Worm (Caenorhabditis elegans) whole organism, L4 larva: Measurements from ENCODE around the gene gpa-12.

Experiments
- D1046.2 ChIP-seq: fragments of 200-800 bp; sonication (Bioruptor generic); IDR thresholded peaks from 2 replicates; pipeline ENCODE4 v1.3.6; 2022; ENCODE audit warnings: missing genetic modification characterization, missing compliant biosample characterization
- F37D6.2 ChIP-seq: sonication (generic microtip); optimal IDR thresholded peaks from 2 replicates; lab custom pipeline; 2016; ENCODE audit warnings: mild to moderate bottlenecking, missing genetic modification characterization, missing compliant biosample characterization
- F49E8.2 ChIP-seq: sonication (generic microtip); optimal IDR thresholded peaks from 2 replicates; lab custom pipeline; 2016; ENCODE audit warnings: missing compliant biosample characterization, mild to moderate bottlenecking, missing genetic modification characterization, borderline replicate concordance
- Y75B8A.6 ChIP-seq: fragments of 200-800 bp; sonication (Bioruptor generic); IDR thresholded peaks from 2 replicates; pipeline ENCODE4 v1.3.6; 2022; ENCODE audit warnings: missing genetic modification reagents, missing genetic modification characterization, missing compliant biosample characterization
- aha-1 ChIP-seq: fragments of 150-350 bp; peaks from one replicate; lab custom pipeline; 2014; ENCODE audit warnings: missing biosample characterization, missing genetic modification characterization
- aly-2 ChIP-seq: sonication (generic microtip); optimal IDR thresholded peaks from 2 replicates; lab custom pipeline; 2018; ENCODE audit warnings: missing biosample characterization, missing genetic modification characterization
- ceh-28 ChIP-seq: fragments of 150-350 bp; optimal IDR thresholded peaks from 2 replicates; lab custom pipeline; 2014; ENCODE audit warnings: missing biosample characterization, missing genetic modification reagents, missing genetic modification characterization
- ceh-82 ChIP-seq: sonication (generic microtip); optimal IDR thresholded peaks from 2 replicates; lab custom pipeline; 2017; ENCODE audit warnings: missing biosample characterization, missing genetic modification characterization
- cey-2 ChIP-seq: sonication (generic microtip); optimal IDR thresholded peaks from 3 replicates; lab custom pipeline; 2017; ENCODE audit warnings: missing genetic modification characterization, mild to moderate bottlenecking, missing compliant biosample characterization, antibody characterized with exemption, borderline replicate concordance; ENCODE audit not compliant: insufficient read depth
- ctbp-1 ChIP-seq: fragments of 200-800 bp; sonication (Bioruptor generic); IDR thresholded peaks from 2 replicates; pipeline ENCODE4 v1.3.6; 2022; ENCODE audit warnings: missing genetic modification reagents, missing genetic modification characterization, missing compliant biosample characterization
- daf-16 ChIP-seq, 3 experiments: sonication (generic microtip); optimal IDR thresholded peaks; 2 replicates each; lab custom pipeline; 2016 to 2017; ENCODE audit warnings: missing genetic modification characterization in 3 of 3, missing genetic modification reagents in 3 of 3, mild to moderate bottlenecking in 2 of 3, missing compliant biosample characterization in 2 of 3, missing biosample characterization in 1 of 3, moderate library complexity in 1 of 3
- daf-19 ChIP-seq: fragments of 200-800 bp; sonication (Bioruptor generic); conservative IDR thresholded peaks from 2 replicates; pipeline ENCODE4 v1.3.6; 2022; ENCODE audit warnings: missing genetic modification characterization, missing compliant biosample characterization
- dmd-6 ChIP-seq: fragments of 200-800 bp; sonication (Bioruptor generic); IDR thresholded peaks from 2 replicates; pipeline ENCODE4 v1.3.6; 2022; ENCODE audit warnings: missing genetic modification reagents, missing genetic modification characterization, missing compliant biosample characterization
- dmd-8 ChIP-seq: fragments of 200-800 bp; sonication (Bioruptor generic); IDR thresholded peaks from 2 replicates; pipeline ENCODE4 v1.3.6; 2022; ENCODE audit warnings: missing genetic modification characterization, missing compliant biosample characterization
- dmd-9 ChIP-seq: fragments of 200-800 bp; sonication (Bioruptor generic); IDR thresholded peaks from 2 replicates; pipeline ENCODE4 v1.3.6; 2022; ENCODE audit warnings: missing genetic modification reagents, missing genetic modification characterization, missing compliant biosample characterization
- duxl-1 ChIP-seq: sonication (generic microtip); optimal IDR thresholded peaks from 2 replicates; lab custom pipeline; 2016; ENCODE audit warnings: mild to moderate bottlenecking, missing genetic modification characterization, moderate library complexity, missing compliant biosample characterization; ENCODE audit not compliant: poor library complexity
- dve-1 ChIP-seq: sonication (generic microtip); optimal IDR thresholded peaks from 2 replicates; lab custom pipeline; 2017; ENCODE audit warnings: antibody characterized with exemption, mild to moderate bottlenecking, missing genetic modification characterization, missing compliant biosample characterization; ENCODE audit not compliant: insufficient read depth
- fos-1 ChIP-seq: fragments of 150-350 bp; optimal IDR thresholded peaks from 2 replicates; lab custom pipeline; 2014; ENCODE audit warnings: missing biosample characterization, missing genetic modification characterization
- gei-8 ChIP-seq: fragments of 200-800 bp; sonication (Bioruptor generic); optimal IDR thresholded peaks from 2 replicates; lab custom pipeline; 2018; ENCODE audit warnings: mild to moderate bottlenecking, missing genetic modification characterization, missing compliant biosample characterization
- hif-1 ChIP-seq, 2 experiments: sonication (generic microtip); optimal IDR thresholded peaks; 2 replicates each; lab custom pipeline; 2016 to 2017; ENCODE audit warnings: missing compliant biosample characterization in 2 of 2, missing genetic modification characterization in 2 of 2, missing genetic modification reagents in 2 of 2, missing genotype in 2 of 2, mild to moderate bottlenecking in 1 of 2
- hlh-11 ChIP-seq: fragments of 200-800 bp; sonication (Bioruptor generic); optimal IDR thresholded peaks from 2 replicates; lab custom pipeline; 2018; ENCODE audit warnings: mild to moderate bottlenecking, missing genetic modification characterization, missing compliant biosample characterization
- hlh-30 ChIP-seq: sonication (generic microtip); optimal IDR thresholded peaks from 2 replicates; lab custom pipeline; 2017; ENCODE audit warnings: antibody characterized with exemption, mild to moderate bottlenecking, missing genetic modification characterization, missing compliant biosample characterization; ENCODE audit not compliant: insufficient read depth
- lin-1 ChIP-seq: fragments of 200-800 bp; sonication (Bioruptor generic); IDR thresholded peaks from 2 replicates; pipeline ENCODE4 v1.3.6; 2022; ENCODE audit warnings: missing genetic modification reagents, missing genetic modification characterization, missing compliant biosample characterization
- lin-15B ChIP-seq: fragments of 150-350 bp; sonication (generic microtip); optimal IDR thresholded peaks from 3 replicates; lab custom pipeline; 2014; ENCODE audit warnings: missing biosample characterization, missing genetic modification characterization
- madf-9 ChIP-seq: fragments of 200-800 bp; sonication (Bioruptor generic); conservative IDR thresholded peaks from 2 replicates; pipeline ENCODE4 v1.3.6; 2022; ENCODE audit warnings: missing genetic modification reagents, missing genetic modification characterization, missing compliant biosample characterization
- mdl-1 ChIP-seq, 2 experiments: fragments of 150-350 bp in 1 of 2; sonication (generic microtip) in 1 of 2; optimal IDR thresholded peaks; 2 replicates each; lab custom pipeline; 2014 to 2017; ENCODE audit warnings: missing biosample characterization in 2 of 2, missing genetic modification characterization in 2 of 2
- mdt-29 ChIP-seq: fragments of 200-800 bp; sonication (Bioruptor generic); IDR thresholded peaks from 2 replicates; pipeline ENCODE4 v1.3.6; 2022; ENCODE audit warnings: missing genetic modification reagents, missing genetic modification characterization, missing compliant biosample characterization
- mep-1 ChIP-seq: fragments of 150-350 bp; sonication (generic microtip); optimal IDR thresholded peaks from 3 replicates; lab custom pipeline; 2014; ENCODE audit warnings: missing biosample characterization, missing genetic modification characterization
- mes-2 ChIP-seq: sonication (generic microtip); optimal IDR thresholded peaks from 2 replicates; lab custom pipeline; 2016; ENCODE audit warnings: missing genotype, mild to moderate bottlenecking, missing genetic modification characterization, missing compliant biosample characterization; ENCODE audit not compliant: poor library complexity, severe bottlenecking
- mxl-2 ChIP-seq: fragments of 200-800 bp; sonication (Bioruptor generic); conservative IDR thresholded peaks from 2 replicates; pipeline ENCODE4 v1.3.6; 2022; ENCODE audit warnings: missing genetic modification reagents, missing genetic modification characterization, missing compliant biosample characterization
- mxl-3 ChIP-seq: fragments of 200-800 bp; sonication (Bioruptor generic); optimal IDR thresholded peaks from 2 replicates; lab custom pipeline; 2018; ENCODE audit warnings: mild to moderate bottlenecking, missing genetic modification characterization, missing compliant biosample characterization
- nhr-10 ChIP-seq: fragments of 150-350 bp; optimal IDR thresholded peaks from 2 replicates; lab custom pipeline; 2014; ENCODE audit warnings: missing biosample characterization, missing genetic modification characterization
- nhr-102 ChIP-seq: sonication (generic microtip); optimal IDR thresholded peaks from 2 replicates; lab custom pipeline; 2016; ENCODE audit warnings: mild to moderate bottlenecking, missing genetic modification characterization, moderate library complexity, missing compliant biosample characterization
- nhr-237 ChIP-seq: sonication (generic microtip); optimal IDR thresholded peaks from 2 replicates; lab custom pipeline; 2017; ENCODE audit warnings: missing biosample characterization, missing genetic modification characterization
- nhr-25 ChIP-seq: sonication (generic microtip); optimal IDR thresholded peaks from 2 replicates; lab custom pipeline; 2017; ENCODE audit warnings: missing genetic modification characterization, mild to moderate bottlenecking, missing compliant biosample characterization, antibody characterized with exemption, moderate library complexity, borderline replicate concordance; ENCODE audit not compliant: insufficient read depth
- nhr-28 ChIP-seq: fragments of 150-350 bp; optimal IDR thresholded peaks from 2 replicates; lab custom pipeline; 2014; ENCODE audit warnings: missing biosample characterization, missing genetic modification characterization
- nhr-41 ChIP-seq: fragments of 200-800 bp; sonication (Bioruptor generic); IDR thresholded peaks from 2 replicates; pipeline ENCODE4 v1.3.6; 2022; ENCODE audit warnings: missing genetic modification reagents, missing genetic modification characterization, missing compliant biosample characterization
- nhr-42 ChIP-seq: fragments of 200-800 bp; sonication (Bioruptor generic); IDR thresholded peaks from 2 replicates; pipeline ENCODE4 v1.3.6; 2022; ENCODE audit warnings: missing genetic modification characterization, missing compliant biosample characterization
- nhr-48 ChIP-seq: sonication (generic microtip); optimal IDR thresholded peaks from 2 replicates; lab custom pipeline; 2016; ENCODE audit warnings: mild to moderate bottlenecking, missing genetic modification characterization, missing compliant biosample characterization
- nhr-77 ChIP-seq: fragments of 150-350 bp; optimal IDR thresholded peaks from 2 replicates; lab custom pipeline; 2014; ENCODE audit warnings: missing biosample characterization, missing genetic modification characterization
- snpc-1.2 ChIP-seq: fragments of 200-800 bp; sonication (Bioruptor generic); IDR thresholded peaks from 2 replicates; pipeline ENCODE4 v1.3.6; 2022; ENCODE audit warnings: missing genetic modification reagents, missing genetic modification characterization, missing compliant biosample characterization
- snpc-4 ChIP-seq: fragments of 150-350 bp; optimal IDR thresholded peaks from 2 replicates; lab custom pipeline; 2014; ENCODE audit warnings: missing biosample characterization, missing genetic modification characterization
- tra-1 ChIP-seq: fragments of 200-800 bp; sonication (Bioruptor generic); IDR thresholded peaks from 2 replicates; pipeline ENCODE4 v1.3.6; 2022; ENCODE audit warnings: missing genetic modification reagents, missing genetic modification characterization, missing compliant biosample characterization
- unc-62 ChIP-seq, 3 experiments: fragments of 150-350 bp in 1 of 3; sonication (generic microtip); optimal IDR thresholded peaks in 2 of 3; peaks in 1 of 3; 1 replicate in 1 of 3; 2 replicates in 2 of 3; lab custom pipeline; 2014 to 2017; ENCODE audit warnings: missing biosample characterization in 3 of 3, missing genetic modification characterization in 3 of 3, missing genetic modification reagents in 3 of 3, missing genotype in 1 of 3
- zfp-2 ChIP-seq: sonication (generic microtip); optimal IDR thresholded peaks from 2 replicates; lab custom pipeline; 2016; ENCODE audit warnings: mild to moderate bottlenecking, missing genetic modification characterization, missing compliant biosample characterization

The gpa-12 gene

ce11 chrX:9213873-9214341 lies 29.4 kb upstream of the gpa-12 start, which contains the start of gene C35B8.3:
Gene C35B8.3, plus strand, starts transcription at chrX:9213923.
- TF ChIP-seq daf-16 (GFP tag; optimal IDR thresholded peaks at IDR 0.05; lab: Kevin White, UChicago) (no peak), daf-16 (tag; optimal IDR thresholded peaks at IDR 0.05; lab: Kevin White, UChicago) (peak; percentile 81), ceh-28 (no peak), nhr-25 (tag; lab: Kevin White, UChicago) (peak; percentile 42), hlh-11 (tag; lab: Kevin White, UChicago) (peak; percentile 84), nhr-102 (tag; lab: Kevin White, UChicago) (peak; percentile 35), unc-62 (GFP tag; optimal IDR thresholded peaks at IDR 0.05 in 1 of 2; lab: Kevin White, UChicago) (peak in 1 of 2 experiments; percentile 84), unc-62 (tag; optimal IDR thresholded peaks at IDR 0.05; lab: Kevin White, UChicago) (no peak), nhr-41 (GFP tag; lab: Robert Waterston, UW) (no peak), hif-1 (tag; optimal IDR thresholded peaks at IDR 0.05; lab: Kevin White, UChicago) (peak in 1 of 2 experiments; percentile 36), F37D6.2 (tag; lab: Kevin White, UChicago) (no peak), aha-1 (peak; percentile 97), duxl-1 (tag; lab: Kevin White, UChicago) (no peak), ctbp-1 (GFP tag; lab: Robert Waterston, UW) (no peak), dmd-8 (no peak), ceh-82 (tag; lab: Kevin White, UChicago) (no peak), nhr-77 (tag; lab: Kevin White, UChicago) (peak; percentile 76), cey-2 (no peak), mdl-1 (tag; optimal IDR thresholded peaks at IDR 0.05; lab: Kevin White, UChicago) (peak; percentile 15 to 91), nhr-10 (tag; lab: Kevin White, UChicago) (peak; percentile 41), aly-2 (tag; lab: Kevin White, UChicago) (no peak), lin-15B (tag; lab: Kevin White, UChicago) (no peak), snpc-4 (tag; lab: Kevin White, UChicago) (no peak), madf-9 (GFP tag; lab: Robert Waterston, UW) (no peak), gei-8 (GFP tag; lab: Kevin White, UChicago) (peak; percentile 22), mdt-29 (GFP tag; lab: Robert Waterston, UW) (no peak), nhr-28 (tag; lab: Kevin White, UChicago) (peak; percentile 88), hlh-30 (tag; lab: Kevin White, UChicago) (peak; percentile 84), nhr-237 (no peak), F49E8.2 (tag; lab: Kevin White, UChicago) (no peak), D1046.2 (GFP tag; lab: Robert Waterston, UW) (no peak), dve-1 (peak; percentile 76), tra-1 (GFP tag; lab: Robert Waterston, UW) (0 out of 2 replicates have a peak, but pooled peaks have one; percentile 39), daf-19 (GFP tag; lab: Robert Waterston, UW) (no peak), mxl-3 (GFP tag; lab: Kevin White, UChicago) (peak; percentile 67), fos-1 (tag; lab: Kevin White, UChicago) (no peak), dmd-9 (GFP tag; lab: Robert Waterston, UW) (no peak), Y75B8A.6 (GFP tag; lab: Robert Waterston, UW) (no peak), lin-1 (GFP tag; lab: Robert Waterston, UW) (no peak), mep-1 (peak; percentile 31), mes-2 (tag; lab: Kevin White, UChicago) (peak; percentile 16), nhr-42 (GFP tag; lab: Robert Waterston, UW) (no peak), mxl-2 (GFP tag; lab: Robert Waterston, UW) (no peak), nhr-48 (tag; lab: Kevin White, UChicago) (peak; percentile 83), dmd-6 (GFP tag; lab: Robert Waterston, UW) (peak; percentile 82), snpc-1.2 (GFP tag; lab: Robert Waterston, UW) (no peak), zfp-2 (tag; lab: Kevin White, UChicago) (no peak)
